Fruit fly (Drosophila melanogaster): Measurements from ENCODE around the gene CG3557.

CG3557 gene

dm6 chr2L:2433494-2434054, 48.0 kb upstream of the CG3557 start (continued):
- TF ChIP-seq CG11093 (GFP tag; IDR thresholded peaks at IDR 0.05) (peak; percentile 67; the same call in 2 of the 3 replicates), nmo (GFP tag; optimal IDR thresholded peaks at IDR 0.05) (peak; percentile 91), prd (optimal IDR thresholded peaks at IDR 0.05) (no peak), prd (GFP tag; IDR thresholded peaks at IDR 0.05) (peak; percentile 89), fd102C (GFP tag; optimal IDR thresholded peaks at IDR 0.05) (no peak), inv (GFP tag; IDR thresholded peaks at IDR 0.05; ENCODE audit: partially characterized antibody) (no peak), YL-1 (GFP tag; optimal IDR thresholded peaks at IDR 0.05) (peak; percentile 26), Oaz (GFP tag; IDR thresholded peaks at IDR 0.05) (peak; percentile 83), CG4424 (GFP tag; optimal IDR thresholded peaks at IDR 0.05) (peak; percentile 72), CTCF (GFP tag; optimal IDR thresholded peaks at IDR 0.05) (peak; percentile 45), CG2889 (GFP tag; IDR thresholded peaks at IDR 0.05) (peak; percentile 54; the same call in 1 of the 3 replicates), CG18599 (GFP tag; optimal IDR thresholded peaks at IDR 0.05) (peak; percentile 60), pho (GFP tag; optimal IDR thresholded peaks at IDR 0.05) (peak; percentile 61), CG17361 (GFP tag; IDR thresholded peaks at IDR 0.05) (peak; percentile 81), CG7556 (GFP tag; optimal IDR thresholded peaks at IDR 0.05) (peak; percentile 76), CG3847 (GFP tag; IDR thresholded peaks at IDR 0.05) (peak; percentile 73), run (tag; optimal IDR thresholded peaks at IDR 0.05) (peak; percentile 63), D19A (tag; optimal IDR thresholded peaks at IDR 0.05) (peak; percentile 77), disco-r (GFP tag; optimal IDR thresholded peaks at IDR 0.05) (peak; percentile 66), CG15601 (tag; optimal IDR thresholded peaks at IDR 0.05) (peak; percentile 84), Camta (GFP tag; optimal IDR thresholded peaks at IDR 0.05) (peak; percentile 89), CG8290 (GFP tag; optimal IDR thresholded peaks at IDR 0.05) (peak; percentile 51), CG8290 (tag; optimal IDR thresholded peaks at IDR 0.05) (peak in 1 of 2 experiments; percentile 85), otp (GFP tag; IDR thresholded peaks at IDR 0.05) (peak; percentile 85), CG32532 (GFP tag; IDR thresholded peaks at IDR 0.05) (peak; percentile 39), lola (GFP tag; optimal IDR thresholded peaks at IDR 0.05) (peak in 1 of 3 experiments; percentile 60), CG1602 (GFP tag; optimal IDR thresholded peaks at IDR 0.05) (peak; percentile 79), tap (tag; optimal IDR thresholded peaks at IDR 0.05) (peak; percentile 81), trem (tag; optimal IDR thresholded peaks at IDR 0.05) (peak; percentile 33), CG32767 (GFP tag; IDR thresholded peaks at IDR 0.05) (peak; percentile 82), cad (GFP tag; optimal IDR thresholded peaks at IDR 0.05) (no peak), Tbp (GFP tag; optimal IDR thresholded peaks at IDR 0.05) (no peak), CG17829 (tag; optimal IDR thresholded peaks at IDR 0.05) (peak; percentile 75), CG3065 (GFP tag; optimal IDR thresholded peaks at IDR 0.05) (peak; percentile 23), NFAT (GFP tag; IDR thresholded peaks at IDR 0.05) (no peak; the same call in 1 of the 2 replicates), Taf1 (GFP tag; IDR thresholded peaks at IDR 0.05) (no peak), klu (GFP tag; IDR thresholded peaks at IDR 0.05) (peak; percentile 42; the same call in 1 of the 2 replicates), shn (GFP tag; optimal IDR thresholded peaks at IDR 0.05) (peak; percentile 72), HLHmδ (GFP tag; optimal IDR thresholded peaks at IDR 0.05) (no peak), zen (tag; optimal IDR thresholded peaks at IDR 0.05) (peak; percentile 32), vfl (GFP tag; optimal IDR thresholded peaks at IDR 0.05) (no peak), CG11560 (tag; IDR thresholded peaks at IDR 0.05) (0 out of 3 replicates have a peak, but pooled peaks have one; percentile 15), Lim3 (GFP tag; IDR thresholded peaks at IDR 0.05) (peak; percentile 58), hbn (GFP tag; IDR thresholded peaks at IDR 0.05; ENCODE audit: partially characterized antibody) (no peak), lov (optimal IDR thresholded peaks at IDR 0.05) (no peak), lov (GFP tag; IDR thresholded peaks at IDR 0.05) (peak; percentile 73; the same call in 2 of the 3 replicates), sr (GFP tag; IDR thresholded peaks at IDR 0.05) (peak; percentile 22; the same call in 1 of the 3 replicates), CG11695 (GFP tag; IDR thresholded peaks at IDR 0.05) (peak; percentile 83), sens-2 (GFP tag; IDR thresholded peaks at IDR 0.05) (peak; percentile 87), CG14710 (tag; optimal IDR thresholded peaks at IDR 0.05) (peak; percentile 41), Eip74EF (GFP tag; optimal IDR thresholded peaks at IDR 0.05) (peak in 1 of 2 experiments; percentile 83), wdn (GFP tag; IDR thresholded peaks at IDR 0.05) (peak; percentile 21; the same call in 1 of the 2 replicates)

Measured in whole organism, embryonic.